Worm (Caenorhabditis elegans): Measurements from ENCODE around the gene Y48G9A.7.

Gene Y48G9A.7

DNA sequence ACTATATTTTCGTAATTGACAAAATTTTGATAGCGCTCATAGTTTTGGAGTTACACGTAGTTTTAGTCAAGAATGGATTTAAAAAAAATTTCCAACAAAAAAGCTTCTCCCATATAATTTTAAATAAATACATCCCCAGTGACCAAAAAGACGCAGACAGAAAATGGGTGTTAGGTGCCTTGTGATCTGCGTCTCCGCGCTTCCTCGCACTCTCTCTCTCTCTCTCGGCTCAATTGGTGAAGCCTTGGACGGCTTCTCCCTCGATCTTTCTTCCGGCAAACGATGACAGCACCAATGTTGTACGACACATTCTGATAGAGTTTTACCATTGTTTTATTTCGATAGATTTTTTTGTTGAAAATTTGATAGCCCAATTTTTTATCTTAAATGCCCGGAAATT lies 19.6 kb downstream of the Y48G9A.7 start:
- no peak for TF ChIP-seq lin-11 (tag; optimal IDR thresholded peaks at IDR 0.05)
- no peak for TF ChIP-seq ceh-24 (tag; optimal IDR thresholded peaks at IDR 0.05)
- TF ChIP-seq hlh-30 (tag; optimal IDR thresholded peaks at IDR 0.05; ENCODE audit: insufficient read depth), result peak; percentile 5
- TF ChIP-seq nfya-1 (tag; optimal IDR thresholded peaks at IDR 0.05), result peak; percentile 4
- peak; percentile 15 for TF ChIP-seq unc-42 (tag; optimal IDR thresholded peaks at IDR 0.05)
- peak; percentile 20 for TF ChIP-seq ceh-31 (tag; optimal IDR thresholded peaks at IDR 0.05)

DNA sequence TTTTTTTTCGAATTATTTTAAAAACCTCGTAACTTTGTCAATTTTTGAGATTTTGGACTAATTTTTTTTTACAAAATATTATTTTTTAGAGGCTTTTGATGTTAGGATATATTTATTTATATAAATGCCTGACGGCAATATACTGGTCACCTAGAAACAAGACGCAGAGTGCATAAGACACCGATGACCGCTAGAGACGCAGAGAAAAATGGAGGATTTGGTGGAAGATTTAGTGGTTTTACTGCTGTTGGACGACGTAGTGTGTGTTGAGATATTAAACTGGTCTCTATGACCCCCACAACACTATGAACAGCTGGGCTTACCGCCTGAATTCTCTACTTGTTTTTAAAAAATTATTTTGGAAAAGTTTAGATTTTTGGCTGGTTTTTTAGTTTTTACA lies 21.7 kb downstream of the Y48G9A.7 start:
- TF ChIP-seq hlh-30 (tag; optimal IDR thresholded peaks at IDR 0.05; ENCODE audit: insufficient read depth) (no peak), eyg-1 (tag; optimal IDR thresholded peaks at IDR 0.05) (no peak), nhr-11 (tag; optimal IDR thresholded peaks at IDR 0.05) (no peak), ceh-30 (tag; optimal IDR thresholded peaks at IDR 0.05) (no peak), zip-5 (tag; optimal IDR thresholded peaks at IDR 0.05) (no peak), unc-55 (GFP tag; optimal IDR thresholded peaks at IDR 0.05) (peak; percentile 63), nfya-1 (tag; optimal IDR thresholded peaks at IDR 0.05) (peak; percentile 24)

DNA sequence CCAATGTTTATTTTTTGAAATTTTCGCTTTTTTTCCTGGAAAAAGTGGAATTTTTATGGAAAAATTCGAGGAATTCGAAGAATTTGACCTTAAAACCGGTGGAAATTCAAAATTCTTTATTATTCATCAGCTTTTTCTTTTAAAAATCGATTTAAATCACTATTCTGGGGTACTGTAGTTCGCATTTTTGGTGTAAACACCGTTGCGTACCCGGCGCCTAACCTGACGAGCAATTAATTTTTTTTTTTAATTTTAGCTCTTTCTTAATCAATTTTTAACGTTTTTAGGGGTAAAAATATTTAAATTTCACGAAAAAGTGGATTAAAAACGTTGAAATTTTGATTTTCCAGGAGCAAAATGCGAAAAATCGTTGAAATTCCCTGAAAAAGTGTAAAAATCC lies 23.6 kb downstream of the Y48G9A.7 start:
- TF ChIP-seq syd-9 (tag; optimal IDR thresholded peaks at IDR 0.05), result no peak
- no peak for TF ChIP-seq rnt-1 (tag; optimal IDR thresholded peaks at IDR 0.05)
- TF ChIP-seq npax-4 (tag; optimal IDR thresholded peaks at IDR 0.05), result no peak

DNA sequence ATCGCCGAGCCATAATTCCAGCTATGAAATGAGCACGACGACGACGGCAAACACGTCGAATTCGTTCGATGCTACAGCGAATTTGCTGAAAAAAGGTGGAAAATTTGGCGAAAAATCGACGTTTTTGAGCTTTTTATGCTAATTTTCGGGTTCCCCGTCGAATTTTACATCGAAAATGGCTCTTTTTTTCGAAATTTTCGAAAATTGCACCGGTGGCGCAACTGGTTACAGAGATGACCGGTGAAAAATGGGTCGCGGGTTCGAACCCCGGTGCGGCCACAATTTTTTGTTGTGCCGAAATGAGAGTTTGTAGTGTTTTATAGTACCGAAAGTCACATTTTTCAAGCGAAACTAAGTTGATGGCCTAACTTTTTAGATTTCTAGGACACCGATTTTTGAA lies 27.1 kb downstream of the Y48G9A.7 start:
- TF ChIP-seq hlh-13 (GFP tag; optimal IDR thresholded peaks at IDR 0.05), result no peak
- no peak for TF ChIP-seq sox-4 (tag; optimal IDR thresholded peaks at IDR 0.05)
- no peak for TF ChIP-seq sox-2 (GFP tag; IDR thresholded peaks at IDR 0.05)
- TF ChIP-seq fkh-10 (GFP tag; optimal IDR thresholded peaks at IDR 0.05), result no peak
- TF ChIP-seq rnt-1 (tag; optimal IDR thresholded peaks at IDR 0.05), result no peak
- TF ChIP-seq F13H6.1 (tag; optimal IDR thresholded peaks at IDR 0.05), result no peak
- TF ChIP-seq hlh-6 (tag; optimal IDR thresholded peaks at IDR 0.05), result no peak

DNA sequence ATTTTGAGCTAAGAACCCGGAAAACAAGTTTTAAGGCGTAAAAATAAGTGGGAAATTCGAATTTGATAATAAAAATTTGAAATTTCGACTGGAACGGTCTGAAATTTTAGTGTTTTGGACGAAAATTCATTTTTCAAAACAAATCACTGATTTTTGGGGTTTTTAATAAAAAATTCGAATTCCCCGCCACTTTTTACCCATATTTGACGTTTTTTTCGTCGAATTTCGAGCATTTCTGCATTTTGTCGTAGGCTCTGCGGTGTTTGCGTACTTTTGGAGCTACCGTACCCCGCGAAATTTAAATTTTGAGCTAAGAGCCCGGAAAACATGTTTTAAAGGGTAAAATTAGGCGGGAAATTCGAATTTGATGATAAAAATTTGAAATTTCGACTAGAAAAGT lies 40.2 kb downstream of the Y48G9A.7 start:
- no peak for TF ChIP-seq ceh-9 (tag; optimal IDR thresholded peaks at IDR 0.05)

DNA sequence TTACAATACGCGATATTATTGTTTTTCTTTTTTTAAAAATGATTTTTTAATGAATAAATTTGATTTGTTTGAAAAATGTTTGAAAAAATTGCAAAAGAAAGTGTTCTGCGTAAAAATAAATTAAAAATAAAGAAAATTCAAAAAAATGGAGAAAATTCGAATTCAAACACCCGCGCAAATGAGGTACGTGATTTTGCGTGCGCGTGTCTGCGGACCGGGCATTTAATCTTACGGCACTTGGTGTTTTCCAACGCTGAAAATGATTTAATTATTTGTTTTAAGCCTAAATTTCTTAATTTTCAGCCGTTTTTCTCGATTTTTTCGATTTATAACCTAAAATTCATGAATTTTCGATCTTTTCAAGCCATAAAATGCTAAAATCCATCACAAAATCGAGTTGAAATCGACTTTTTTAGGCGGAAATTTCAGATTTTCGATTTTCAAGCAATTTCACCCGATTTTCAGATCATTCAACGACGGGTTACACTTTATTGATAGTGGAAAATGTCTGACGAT lies 41.2 kb downstream of the Y48G9A.7 start, which contains the start of gene gcn-1:
Gene gcn-1 (plus strand): TSS at position 466 of the 516 bp plus-strand sequence.
- peak; percentile 6 for TF ChIP-seq ceh-31 (tag; optimal IDR thresholded peaks at IDR 0.05)
- peak; percentile 69 for TF ChIP-seq tbx-2 (tag; optimal IDR thresholded peaks at IDR 0.05)
- TF ChIP-seq sox-2 (GFP tag; IDR thresholded peaks at IDR 0.05), result no peak
- TF ChIP-seq pag-3 (tag; optimal IDR thresholded peaks at IDR 0.05; ENCODE audit: borderline replicate concordance), result no peak
- peak; percentile 30 for TF ChIP-seq nfya-1 (tag; optimal IDR thresholded peaks at IDR 0.05)
- no peak for TF ChIP-seq ceh-2 (tag; optimal IDR thresholded peaks at IDR 0.05)
- no peak for TF ChIP-seq dmd-4 (tag; optimal IDR thresholded peaks at IDR 0.05; ENCODE audit: borderline replicate concordance)
- TF ChIP-seq ceh-9 (tag; optimal IDR thresholded peaks at IDR 0.05), result no peak
- no peak for TF ChIP-seq ceh-24 (tag; optimal IDR thresholded peaks at IDR 0.05)
- TF ChIP-seq unc-42 (tag; optimal IDR thresholded peaks at IDR 0.05), result peak; percentile 72
- TF ChIP-seq hlh-30 (tag; optimal IDR thresholded peaks at IDR 0.05; ENCODE audit: insufficient read depth), result no peak
- no peak for TF ChIP-seq pha-4 (tag; optimal IDR thresholded peaks at IDR 0.05)

DNA sequence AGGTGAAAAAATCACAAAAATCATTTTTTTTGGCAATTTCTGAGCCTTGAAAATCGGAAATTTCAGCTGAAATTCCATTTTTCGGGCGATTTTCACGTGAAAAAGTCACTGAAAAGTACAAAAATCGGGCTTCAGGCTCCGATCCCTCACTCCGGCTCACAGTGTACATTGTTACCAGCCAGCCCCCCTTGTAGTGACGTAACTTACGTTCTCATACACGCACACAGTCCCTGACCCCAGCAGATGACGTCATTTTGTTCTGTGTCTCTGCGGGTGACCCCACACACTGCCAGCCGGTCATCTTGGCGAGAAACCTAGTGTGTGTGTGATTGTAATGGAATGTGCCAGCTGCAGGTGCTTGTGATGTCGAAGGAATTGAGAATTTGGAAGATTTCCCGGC lies 48.8 kb downstream of the Y48G9A.7 start:
- TF ChIP-seq Y22D7AL.16 (tag; optimal IDR thresholded peaks at IDR 0.05), result no peak
- TF ChIP-seq madf-2 (tag; optimal IDR thresholded peaks at IDR 0.05), result no peak
- TF ChIP-seq tbx-2 (tag; optimal IDR thresholded peaks at IDR 0.05), result peak; percentile 2
- no peak for TF ChIP-seq dmd-4 (tag; optimal IDR thresholded peaks at IDR 0.05; ENCODE audit: borderline replicate concordance)

Measured in whole organism, late embryonic.